Fruit fly (Drosophila melanogaster): ENCODE measurements around the gene CG4194.

CG4194 gene

dm6 chrX:2050070-2050899 is 18.1 kb upstream of the CG4194 start, which contains the start of gene moody (continued):
- TF ChIP-seq CG11398 (GFP tag; optimal IDR thresholded peaks at IDR 0.05), result peak; percentile 96
- TF ChIP-seq Opbp (GFP tag; IDR thresholded peaks at IDR 0.05; ENCODE audit: partially characterized antibody), result 0 out of 3 replicates have a peak, but pooled peaks have one; percentile 27
- peak; percentile 95 for TF ChIP-seq tup (GFP tag; optimal IDR thresholded peaks at IDR 0.05)
- peak; percentile 100 for TF ChIP-seq NFAT (GFP tag; IDR thresholded peaks at IDR 0.05)
- TF ChIP-seq CG11560 (tag; IDR thresholded peaks at IDR 0.05), result peak; percentile 90
- TF ChIP-seq cwo (GFP tag; optimal IDR thresholded peaks at IDR 0.05), result peak; percentile 96
- peak; percentile 97 for TF ChIP-seq CG43689 (GFP tag; IDR thresholded peaks at IDR 0.05)
- TF ChIP-seq CG3847 (GFP tag; IDR thresholded peaks at IDR 0.05), result peak; percentile 99
- peak; percentile 97 for TF ChIP-seq CG9817 (tag; optimal IDR thresholded peaks at IDR 0.05)
- TF ChIP-seq row (GFP tag; IDR thresholded peaks at IDR 0.05), result peak; percentile 100
- TF ChIP-seq chn (GFP tag; optimal IDR thresholded peaks at IDR 0.05), result peak; percentile 97
- no peak for TF ChIP-seq hb (GFP tag; IDR thresholded peaks at IDR 0.05; ENCODE audit: partially characterized antibody)
- TF ChIP-seq sim (GFP tag; IDR thresholded peaks at IDR 0.05), result peak; percentile 95
- TF ChIP-seq org-1 (GFP tag; optimal IDR thresholded peaks at IDR 0.05), result peak; percentile 95
- peak; percentile 99 for TF ChIP-seq CG14441 (GFP tag; IDR thresholded peaks at IDR 0.05)
- peak; percentile 92 for TF ChIP-seq Doc2 (GFP tag; IDR thresholded peaks at IDR 0.05)
- TF ChIP-seq da (GFP tag; optimal IDR thresholded peaks at IDR 0.05), result peak; percentile 96
- peak; percentile 92 for TF ChIP-seq CG4820 (GFP tag; optimal IDR thresholded peaks at IDR 0.05)
- TF ChIP-seq eve (GFP tag; optimal IDR thresholded peaks at IDR 0.05), result no peak
- peak; percentile 78 for TF ChIP-seq CG18476 (GFP tag; optimal IDR thresholded peaks at IDR 0.05)
- TF ChIP-seq CG11093 (GFP tag; IDR thresholded peaks at IDR 0.05), result peak; percentile 97
- TF ChIP-seq HmgZ (tag; optimal IDR thresholded peaks at IDR 0.05), result peak; percentile 99
- TF ChIP-seq seq (GFP tag; IDR thresholded peaks at IDR 0.05), result peak; percentile 96
- peak; percentile 93 for TF ChIP-seq CG17361 (GFP tag; IDR thresholded peaks at IDR 0.05)
- peak; percentile 93 for TF ChIP-seq Gsc (GFP tag; IDR thresholded peaks at IDR 0.05)
- peak; percentile 98 for TF ChIP-seq cas (GFP tag; IDR thresholded peaks at IDR 0.05)
- peak; percentile 98 for TF ChIP-seq CG14667 (GFP tag; IDR thresholded peaks at IDR 0.05)
- TF ChIP-seq CG12104 (GFP tag; optimal IDR thresholded peaks at IDR 0.05), result peak; percentile 86
- peak; percentile 83 for TF ChIP-seq CG8281 (tag; optimal IDR thresholded peaks at IDR 0.05)
- TF ChIP-seq lola (GFP tag; optimal IDR thresholded peaks at IDR 0.05), result peak in 1 of 3 experiments; percentile 82
- TF ChIP-seq Bdp1 (GFP tag; optimal IDR thresholded peaks at IDR 0.05), result peak; percentile 88
- TF ChIP-seq otp (GFP tag; IDR thresholded peaks at IDR 0.05), result peak; percentile 99
- TF ChIP-seq CG17186 (GFP tag; optimal IDR thresholded peaks at IDR 0.05), result peak; percentile 80
- TF ChIP-seq Optix (GFP tag; IDR thresholded peaks at IDR 0.05), result peak; percentile 97
- TF ChIP-seq cg (GFP tag; optimal IDR thresholded peaks at IDR 0.05), result peak; percentile 35
- TF ChIP-seq CG18619 (GFP tag; optimal IDR thresholded peaks at IDR 0.05), result peak; percentile 97
- TF ChIP-seq CG8359 (GFP tag; optimal IDR thresholded peaks at IDR 0.05; ENCODE audit: borderline replicate concordance), result peak; percentile 73
- TF ChIP-seq pan (optimal IDR thresholded peaks at IDR 0.05), result no peak
- peak in 1 of 2 experiments; percentile 99 for TF ChIP-seq pan (GFP tag; optimal IDR thresholded peaks at IDR 0.05 in 1 of 2, IDR thresholded peaks at IDR 0.05 in 1 of 2)
- peak; percentile 79 for TF ChIP-seq CG14710 (tag; optimal IDR thresholded peaks at IDR 0.05)
- peak; percentile 98 for TF ChIP-seq so (GFP tag; IDR thresholded peaks at IDR 0.05)
- peak; percentile 96 for TF ChIP-seq repo (GFP tag; optimal IDR thresholded peaks at IDR 0.05)
- no peak for TF ChIP-seq prd (optimal IDR thresholded peaks at IDR 0.05)
- peak; percentile 99 for TF ChIP-seq prd (GFP tag; IDR thresholded peaks at IDR 0.05)
- peak; percentile 98 for TF ChIP-seq tin (GFP tag; optimal IDR thresholded peaks at IDR 0.05)
- TF ChIP-seq CG8478 (optimal IDR thresholded peaks at IDR 0.05), result peak; percentile 50
- peak; percentile 99 for TF ChIP-seq Hmr (GFP tag; optimal IDR thresholded peaks at IDR 0.05)
- peak; percentile 98 for TF ChIP-seq CG11085 (GFP tag; IDR thresholded peaks at IDR 0.05)
- peak; percentile 98 to 99 for TF ChIP-seq dpn (GFP tag; optimal IDR thresholded peaks at IDR 0.05)
- TF ChIP-seq CG10321 (GFP tag; IDR thresholded peaks at IDR 0.05), result peak; percentile 87
